Worm (Caenorhabditis elegans) whole organism, young adult: ENCODE measurements around the gene rde-11.

Experiments used
- B0261.1 ChIP-seq: sonication (generic microtip); optimal IDR thresholded peaks from 2 replicates; lab custom pipeline; 2016; ENCODE audit warnings: mild to moderate bottlenecking, missing genetic modification characterization, moderate library complexity, missing compliant biosample characterization
- C06A6.2 ChIP-seq: fragments of 200-800 bp; sonication (Bioruptor generic); conservative IDR thresholded peaks from 2 replicates; pipeline ENCODE4 v1.3.6; 2022; ENCODE audit warnings: missing genetic modification characterization, missing compliant biosample characterization
- bed-2 ChIP-seq: fragments of 200-800 bp; sonication (Bioruptor generic); IDR thresholded peaks from 2 replicates; pipeline ENCODE4 v1.3.6; 2022; ENCODE audit warnings: missing genetic modification reagents, missing genetic modification characterization, missing compliant biosample characterization
- ceh-100 ChIP-seq: fragments of 200-800 bp; sonication (Bioruptor generic); IDR thresholded peaks from 2 replicates; pipeline ENCODE4 v1.3.6; 2022; ENCODE audit warnings: missing genetic modification reagents, missing genetic modification characterization, missing compliant biosample characterization
- egrh-3 ChIP-seq: fragments of 200-800 bp; sonication (Bioruptor generic); IDR thresholded peaks from 2 replicates; pipeline ENCODE4 v1.3.6; 2022; ENCODE audit warnings: missing genetic modification reagents, missing genetic modification characterization, missing compliant biosample characterization
- ekl-4 ChIP-seq: fragments of 200-800 bp; sonication (Bioruptor generic); IDR thresholded peaks from 2 replicates; pipeline ENCODE4 v1.3.6; 2022; ENCODE audit warnings: missing genetic modification reagents, missing genetic modification characterization, missing compliant biosample characterization
- mes-4 ChIP-seq: sonication (generic microtip); optimal IDR thresholded peaks from 2 replicates; lab custom pipeline; 2016; ENCODE audit warnings: missing genotype, missing genetic modification characterization, missing compliant biosample characterization
- sdz-38 ChIP-seq: sonication (generic microtip); optimal IDR thresholded peaks from 2 replicates; lab custom pipeline; 2016; ENCODE audit warnings: missing genotype, missing genetic modification characterization, missing compliant biosample characterization
- snpc-4 ChIP-seq, 5 experiments: fragments of 150-350 bp in 1 of 5; sonication (generic microtip) in 4 of 5; optimal IDR thresholded peaks; 2 replicates each; lab custom pipeline; 2014 to 2018; ENCODE audit warnings: missing genetic modification characterization in 5 of 5, missing biosample characterization in 3 of 5, antibody characterized with exemption in 2 of 5, mild to moderate bottlenecking in 2 of 5, missing compliant biosample characterization in 2 of 5, missing genotype in 2 of 5, moderate library complexity in 2 of 5, missing genetic modification reagents in 1 of 5
- zfh-2 ChIP-seq: fragments of 200-800 bp; sonication (Bioruptor generic); conservative IDR thresholded peaks from 2 replicates; pipeline ENCODE4 v1.3.6; 2022; ENCODE audit warnings: missing genetic modification reagents, missing genetic modification characterization, missing compliant biosample characterization

- TF ChIP-seq C06A6.2 (GFP tag; lab: Robert Waterston, UW): no peak
- no peak for TF ChIP-seq snpc-4 (GFP tag; optimal IDR thresholded peaks at IDR 0.05; lab: Kevin White, UChicago)
- no peak for TF ChIP-seq snpc-4 (tag; optimal IDR thresholded peaks at IDR 0.05; lab: Kevin White, UChicago)
- TF ChIP-seq sdz-38: no peak
- no peak for TF ChIP-seq zfh-2 (GFP tag; lab: Robert Waterston, UW)
- no peak for TF ChIP-seq ceh-100 (GFP tag; lab: Robert Waterston, UW)
- no peak for TF ChIP-seq egrh-3 (GFP tag; lab: Robert Waterston, UW)
- no peak for TF ChIP-seq ekl-4
- TF ChIP-seq mes-4 (tag; lab: Kevin White, UChicago): no peak
- TF ChIP-seq B0261.1 (tag; lab: Kevin White, UChicago): no peak
- TF ChIP-seq bed-2 (GFP tag; lab: Robert Waterston, UW): no peak
Measured at ce11 chrIV:13110876-13111275, 5.9 kb downstream of the rde-11 start.
